Worm (Caenorhabditis elegans): ENCODE measurements around the gene cab-1.
A peak's percentile ranks its signal among the peaks of the same experiment; 100 is the strongest.

cab-1 gene

ce11 chrX:12171631-12172348 lies 40.9 kb downstream of the cab-1 start, which contains the start of gene F57G12.1 (continued):
- TF ChIP-seq ceh-82 (tag; optimal IDR thresholded peaks at IDR 0.05): peak; percentile 64 to 86 (median 75)
- no peak for TF ChIP-seq vab-15 (tag; optimal IDR thresholded peaks at IDR 0.05)
- no peak for TF ChIP-seq hlh-4 (tag; optimal IDR thresholded peaks at IDR 0.05)
- peak; percentile 71 for TF ChIP-seq skn-1 (tag; optimal IDR thresholded peaks at IDR 0.05)
- TF ChIP-seq ces-1 (GFP tag; optimal IDR thresholded peaks at IDR 0.05): no peak
- TF ChIP-seq unc-86 (tag; optimal IDR thresholded peaks at IDR 0.05): peak; percentile 65
- no peak for TF ChIP-seq ceh-88 (GFP tag; IDR thresholded peaks at IDR 0.05)
- TF ChIP-seq lin-39 (tag; optimal IDR thresholded peaks at IDR 0.05): peak; percentile 7
- TF ChIP-seq aly-2 (tag; optimal IDR thresholded peaks at IDR 0.05): no peak
- peak; percentile 50 for TF ChIP-seq isw-1 (GFP tag; IDR thresholded peaks at IDR 0.05)
- TF ChIP-seq nhr-85 (tag): peak; percentile 77
- TF ChIP-seq C04F5.9 (tag; optimal IDR thresholded peaks at IDR 0.05): no peak
- TF ChIP-seq elt-2 (tag; optimal IDR thresholded peaks at IDR 0.05): peak; percentile 10
- peak; percentile 42 for TF ChIP-seq irx-1 (tag; optimal IDR thresholded peaks at IDR 0.05)
- TF ChIP-seq sup-37 (GFP tag; optimal IDR thresholded peaks at IDR 0.05): peak; percentile 18
- no peak for TF ChIP-seq Y116A8C.19 (tag; optimal IDR thresholded peaks at IDR 0.05; ENCODE audit: borderline replicate concordance)
- peak; percentile 78 for TF ChIP-seq snu-23 (GFP tag; optimal IDR thresholded peaks at IDR 0.05)
- TF ChIP-seq lir-3 (tag; optimal IDR thresholded peaks at IDR 0.05; ENCODE audit: poor library complexity): no peak
- peak in 1 of 2 experiments; percentile 59 for TF ChIP-seq ztf-11 (tag; optimal IDR thresholded peaks at IDR 0.05)
- TF ChIP-seq fkh-8 (tag; optimal IDR thresholded peaks at IDR 0.05): peak; percentile 86
- no peak for TF ChIP-seq nhr-76 (tag; optimal IDR thresholded peaks at IDR 0.05)
- TF ChIP-seq jun-1 (tag; optimal IDR thresholded peaks at IDR 0.05): peak; percentile 77
- peak; percentile 70 for TF ChIP-seq ceh-8 (GFP tag; optimal IDR thresholded peaks at IDR 0.05)
- TF ChIP-seq pax-3 (tag; optimal IDR thresholded peaks at IDR 0.05): peak; percentile 57
- no peak for TF ChIP-seq pag-3 (tag; optimal IDR thresholded peaks at IDR 0.05; ENCODE audit: borderline replicate concordance, insufficient read depth)
- peak; percentile 40 for TF ChIP-seq xbp-1 (tag; optimal IDR thresholded peaks at IDR 0.05)
- TF ChIP-seq efl-3 (GFP tag; optimal IDR thresholded peaks at IDR 0.05): no peak
- no peak for TF ChIP-seq ets-5 (GFP tag; IDR thresholded peaks at IDR 0.05)
- TF ChIP-seq F16B12.6 (tag; optimal IDR thresholded peaks at IDR 0.05): no peak
- TF ChIP-seq egl-13 (tag; optimal IDR thresholded peaks at IDR 0.05): peak; percentile 25
- TF ChIP-seq hlh-17 (GFP tag; optimal IDR thresholded peaks at IDR 0.05; ENCODE audit: borderline replicate concordance): no peak
- TF ChIP-seq ceh-63 (GFP tag; optimal IDR thresholded peaks at IDR 0.05): no peak

- TF ChIP-seq aha-1 (tag; optimal IDR thresholded peaks at IDR 0.05) (no peak), nhr-85 (tag) (no peak), ama-1 (optimal IDR thresholded peaks at IDR 0.05) (no peak), nhr-11 (tag; optimal IDR thresholded peaks at IDR 0.05) (no peak), nhr-28 (tag; optimal IDR thresholded peaks at IDR 0.05) (no peak), nhr-77 (tag; optimal IDR thresholded peaks at IDR 0.05) (no peak), grh-1 (GFP tag; IDR thresholded peaks at IDR 0.05) (no peak), unc-130 (tag; optimal IDR thresholded peaks at IDR 0.05) (no peak), egl-13 (tag; optimal IDR thresholded peaks at IDR 0.05) (no peak), nhr-90 (tag; optimal IDR thresholded peaks at IDR 0.05; ENCODE audit: poor library complexity) (no peak), ceh-8 (GFP tag; optimal IDR thresholded peaks at IDR 0.05) (no peak), nhr-47 (tag; optimal IDR thresholded peaks at IDR 0.05) (no peak), lin-35 (GFP tag; optimal IDR thresholded peaks at IDR 0.05) (no peak), unc-86 (tag; optimal IDR thresholded peaks at IDR 0.05) (no peak), C16A3.4 (tag; optimal IDR thresholded peaks at IDR 0.05) (no peak), lir-3 (tag; optimal IDR thresholded peaks at IDR 0.05; ENCODE audit: poor library complexity) (no peak), dpl-1 (GFP tag; optimal IDR thresholded peaks at IDR 0.05) (no peak), snpc-4 (tag; optimal IDR thresholded peaks at IDR 0.05) (no peak)
Observed at ce11 chrX:12169390-12169789, 43.3 kb downstream of the cab-1 start.

Data from whole organism, L1 larva.